Worm (Caenorhabditis elegans): ENCODE results near the gene taf-2.
A peak's percentile ranks its signal among the peaks of the same experiment; 100 is the strongest.

Gene taf-2

ce11 chrIV:3568608-3569007, 24.8 kb downstream of the taf-2 start, which contains the start of gene otpl-1 (continued):
- TF ChIP-seq ref-2 (tag; optimal IDR thresholded peaks at IDR 0.05) = no peak

- TF ChIP-seq nfya-1 (tag; optimal IDR thresholded peaks at IDR 0.05) = no peak
- no peak for TF ChIP-seq zip-5 (tag; optimal IDR thresholded peaks at IDR 0.05)
- TF ChIP-seq elt-4 (tag; optimal IDR thresholded peaks at IDR 0.05) = no peak
- no peak for TF ChIP-seq ceh-18 (tag; optimal IDR thresholded peaks at IDR 0.05)
- no peak for TF ChIP-seq unc-3 (GFP tag; conservative IDR thresholded peaks at IDR 0.05)
- no peak for TF ChIP-seq unc-3 (tag; optimal IDR thresholded peaks at IDR 0.05)
- no peak for TF ChIP-seq C38D4.7 (GFP tag; optimal IDR thresholded peaks at IDR 0.05)
- TF ChIP-seq ceh-9 (tag; optimal IDR thresholded peaks at IDR 0.05) = no peak
- TF ChIP-seq rnt-1 (tag; optimal IDR thresholded peaks at IDR 0.05) = no peak
- TF ChIP-seq K09A11.1 (tag; optimal IDR thresholded peaks at IDR 0.05; ENCODE audit: insufficient read depth) = no peak
Observed at ce11 chrIV:3564901-3565300, 28.5 kb downstream of the taf-2 start, which contains the start of gene sre-5. Gene sre-5, plus strand, starts transcription at chrIV:3565201.

- no peak for TF ChIP-seq elt-2 (tag; optimal IDR thresholded peaks at IDR 0.05)
Observed at ce11 chrIV:3559201-3559600, 34.2 kb downstream of the taf-2 start.

- TF ChIP-seq ceh-31 (tag; optimal IDR thresholded peaks at IDR 0.05) = no peak
- TF ChIP-seq ceh-6 (GFP tag; optimal IDR thresholded peaks at IDR 0.05) = no peak
- TF ChIP-seq hlh-30 (tag; optimal IDR thresholded peaks at IDR 0.05; ENCODE audit: insufficient read depth) = no peak
Observed at ce11 chrIV:3557331-3557730, 36.1 kb downstream of the taf-2 start, which contains the start of gene osm-9. Gene osm-9, minus strand, starts transcription at chrIV:3557431.

- TF ChIP-seq tbx-7 (tag; optimal IDR thresholded peaks at IDR 0.05) (no peak), ceh-45 (GFP tag; IDR thresholded peaks at IDR 0.05) (no peak), elt-2 (tag; optimal IDR thresholded peaks at IDR 0.05) (no peak), mec-3 (tag; optimal IDR thresholded peaks at IDR 0.05; ENCODE audit: borderline replicate concordance) (no peak), ceh-48 (tag; optimal IDR thresholded peaks at IDR 0.05) (no peak), ceh-31 (tag; optimal IDR thresholded peaks at IDR 0.05) (no peak), madf-2 (tag; optimal IDR thresholded peaks at IDR 0.05) (no peak), ceh-30 (tag; optimal IDR thresholded peaks at IDR 0.05) (no peak), eyg-1 (tag; optimal IDR thresholded peaks at IDR 0.05) (no peak), odd-2 (tag; optimal IDR thresholded peaks at IDR 0.05) (no peak)
Observed at ce11 chrIV:3552933-3553332, 40.5 kb downstream of the taf-2 start.

- peak; percentile 4 for TF ChIP-seq hlh-13 (GFP tag; optimal IDR thresholded peaks at IDR 0.05)
- TF ChIP-seq unc-3 (GFP tag; conservative IDR thresholded peaks at IDR 0.05) = peak; percentile 58; the same call in 1 of the 2 replicates
- peak; percentile 37 for TF ChIP-seq unc-3 (tag; optimal IDR thresholded peaks at IDR 0.05)
- TF ChIP-seq nhr-11 (tag; optimal IDR thresholded peaks at IDR 0.05) = no peak
- TF ChIP-seq C08G9.2 (tag; optimal IDR thresholded peaks at IDR 0.05) = peak; percentile 28
- TF ChIP-seq pat-9 (tag; optimal IDR thresholded peaks at IDR 0.05) = peak; percentile 49
- no peak for TF ChIP-seq ceh-30 (tag; optimal IDR thresholded peaks at IDR 0.05)
- TF ChIP-seq ceh-34 (tag; optimal IDR thresholded peaks at IDR 0.05) = peak; percentile 28
- peak; percentile 39 for TF ChIP-seq K09A11.1 (tag; optimal IDR thresholded peaks at IDR 0.05; ENCODE audit: insufficient read depth)
- TF ChIP-seq rnt-1 (tag; optimal IDR thresholded peaks at IDR 0.05) = no peak
- TF ChIP-seq pax-1 (tag; optimal IDR thresholded peaks at IDR 0.05) = no peak
- TF ChIP-seq syd-9 (tag; optimal IDR thresholded peaks at IDR 0.05) = no peak
- peak; percentile 1 for TF ChIP-seq hlh-30 (tag; optimal IDR thresholded peaks at IDR 0.05; ENCODE audit: insufficient read depth)
- TF ChIP-seq ref-2 (tag; optimal IDR thresholded peaks at IDR 0.05) = no peak
- TF ChIP-seq T23F11.4 (GFP tag; optimal IDR thresholded peaks at IDR 0.05) = peak; percentile 37
- TF ChIP-seq elt-4 (tag; optimal IDR thresholded peaks at IDR 0.05) = no peak
- peak; percentile 32 for TF ChIP-seq unc-86 (tag; optimal IDR thresholded peaks at IDR 0.05)
- peak; percentile 37 for TF ChIP-seq gmeb-2 (tag; optimal IDR thresholded peaks at IDR 0.05)
- peak; percentile 20 for TF ChIP-seq K02D7.2 (tag; optimal IDR thresholded peaks at IDR 0.05)
- TF ChIP-seq pqm-1 (tag; optimal IDR thresholded peaks at IDR 0.05) = peak; percentile 26
- no peak for TF ChIP-seq F13H6.1 (tag; optimal IDR thresholded peaks at IDR 0.05)
- TF ChIP-seq hlh-6 (tag; optimal IDR thresholded peaks at IDR 0.05) = no peak
- peak; percentile 47 for TF ChIP-seq tbx-2 (tag; optimal IDR thresholded peaks at IDR 0.05)
- TF ChIP-seq elt-2 (tag; optimal IDR thresholded peaks at IDR 0.05) = peak; percentile 36
- no peak for TF ChIP-seq mec-3 (tag; optimal IDR thresholded peaks at IDR 0.05; ENCODE audit: borderline replicate concordance)
- no peak for TF ChIP-seq eyg-1 (tag; optimal IDR thresholded peaks at IDR 0.05)
- no peak for TF ChIP-seq ceh-24 (tag; optimal IDR thresholded peaks at IDR 0.05)
- peak; percentile 38 for TF ChIP-seq ztf-16 (tag; optimal IDR thresholded peaks at IDR 0.05)
Observed at ce11 chrIV:3551777-3552462, 41.5 kb downstream of the taf-2 start.
